Worm (Caenorhabditis elegans): ENCODE data around the gene phy-4.

Gene phy-4

DNA sequence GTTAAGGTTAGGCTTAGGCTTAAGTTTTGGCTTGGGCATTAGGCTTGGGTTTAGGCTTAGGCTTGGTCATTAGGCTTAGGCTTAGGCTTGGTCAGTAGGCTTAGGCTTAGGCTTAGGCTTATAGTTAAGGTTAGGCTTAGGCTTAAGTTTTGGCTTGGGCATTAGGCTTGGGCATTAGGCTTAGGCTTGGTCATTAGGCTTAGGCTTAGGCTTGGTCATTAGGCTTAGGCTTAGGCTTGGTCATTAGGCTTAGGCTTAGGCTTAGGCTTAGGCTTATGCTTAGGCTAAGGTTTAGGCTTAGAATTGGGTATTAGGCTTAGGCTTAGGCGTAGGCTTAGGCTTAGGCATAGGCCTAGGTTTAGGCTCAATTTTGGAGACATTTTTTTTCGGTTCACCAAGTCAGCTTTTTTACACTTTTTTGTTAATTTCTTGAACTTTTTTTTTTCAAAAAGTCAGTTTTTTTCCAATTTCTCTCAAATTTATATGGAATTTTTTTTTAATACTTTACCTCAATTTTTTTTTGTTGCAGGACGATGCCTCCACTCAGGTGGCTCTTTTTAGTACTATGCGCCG is 10.8 kb downstream of the phy-4 start, which contains the start of gene Y43F8B.3:
Gene Y43F8B.3, plus strand, starts transcription at position 523 of the 573 bp plus-strand sequence.
- TF ChIP-seq madf-3 (GFP tag; IDR thresholded peaks at IDR 0.05) (0 out of 2 replicates have a peak, but pooled peaks have one; percentile 36), somi-1 (GFP tag; optimal IDR thresholded peaks at IDR 0.05) (no peak), attf-5 (GFP tag; optimal IDR thresholded peaks at IDR 0.05) (no peak), lin-26 (GFP tag; IDR thresholded peaks at IDR 0.05) (peak; percentile 54; the same call in 1 of the 2 replicates), lsy-27 (tag; optimal IDR thresholded peaks at IDR 0.05; ENCODE audit: borderline replicate concordance, insufficient read depth) (no peak)

DNA sequence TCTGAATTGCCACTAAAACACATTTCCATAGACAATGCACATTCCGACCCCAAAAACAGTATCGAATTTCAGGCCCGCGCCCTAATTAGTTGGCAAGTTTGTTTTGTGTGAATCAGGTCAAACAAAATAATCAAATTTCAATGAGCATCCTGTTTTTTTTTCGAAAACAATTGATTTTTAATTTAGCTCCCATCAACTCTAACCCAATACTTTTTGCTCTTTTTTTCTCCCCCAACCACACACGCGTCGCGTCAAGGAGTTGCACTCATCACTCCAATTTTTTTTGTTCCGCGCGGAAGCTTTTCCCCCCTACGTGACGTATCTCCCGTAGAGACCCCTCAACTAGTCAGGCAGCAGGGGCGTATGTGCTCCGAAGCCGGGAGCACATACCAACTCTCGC is 12.1 kb downstream of the phy-4 start:
- TF ChIP-seq C06A6.2 (GFP tag; conservative IDR thresholded peaks at IDR 0.05) (no peak), ztf-28 (GFP tag; IDR thresholded peaks at IDR 0.05) (no peak), madf-3 (GFP tag; IDR thresholded peaks at IDR 0.05) (no peak), C17E4.6 (GFP tag; IDR thresholded peaks at IDR 0.05) (no peak), T26A5.8 (tag; optimal IDR thresholded peaks at IDR 0.05) (no peak), ceh-58 (GFP tag; IDR thresholded peaks at IDR 0.05) (no peak)

DNA sequence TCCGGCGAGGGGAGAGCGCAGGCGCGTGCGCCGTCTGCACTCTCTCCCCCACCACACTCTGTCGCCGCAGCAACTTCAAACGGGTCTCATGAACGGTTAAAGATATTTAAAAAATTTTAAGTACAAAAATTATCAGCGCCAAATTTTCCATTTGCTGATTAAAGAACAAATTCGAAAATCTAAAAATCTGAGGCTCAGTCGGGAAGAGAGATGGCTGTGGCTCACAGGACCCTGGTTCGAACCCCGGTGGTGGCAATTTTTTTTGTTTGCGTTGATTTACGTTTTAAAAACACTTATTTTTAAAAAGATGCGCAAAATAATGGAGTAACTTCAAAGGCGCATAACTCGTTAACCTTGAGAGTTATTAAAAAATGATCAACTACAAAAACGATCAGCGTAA is 16.4 kb downstream of the phy-4 start:
- TF ChIP-seq hmg-1.2 (GFP tag; IDR thresholded peaks at IDR 0.05) (peak; percentile 36; the same call in 1 of the 2 replicates), akir-1 (GFP tag; optimal IDR thresholded peaks at IDR 0.05) (no peak), B0261.1 (tag; optimal IDR thresholded peaks at IDR 0.05) (peak; percentile 46), efl-1 (GFP tag; optimal IDR thresholded peaks at IDR 0.05) (no peak), B0035.1 (tag; optimal IDR thresholded peaks at IDR 0.05) (no peak), rpc-1 (optimal IDR thresholded peaks at IDR 0.05) (peak; percentile 30), rpc-1 (tag; optimal IDR thresholded peaks at IDR 0.05) (peak; percentile 65), tbp1 (GFP tag; optimal IDR thresholded peaks at IDR 0.05) (peak; percentile 69), egl-44 (GFP tag; IDR thresholded peaks at IDR 0.05) (no peak), snpc-1.1 (tag; optimal IDR thresholded peaks at IDR 0.05; ENCODE audit: insufficient read depth) (no peak)

DNA sequence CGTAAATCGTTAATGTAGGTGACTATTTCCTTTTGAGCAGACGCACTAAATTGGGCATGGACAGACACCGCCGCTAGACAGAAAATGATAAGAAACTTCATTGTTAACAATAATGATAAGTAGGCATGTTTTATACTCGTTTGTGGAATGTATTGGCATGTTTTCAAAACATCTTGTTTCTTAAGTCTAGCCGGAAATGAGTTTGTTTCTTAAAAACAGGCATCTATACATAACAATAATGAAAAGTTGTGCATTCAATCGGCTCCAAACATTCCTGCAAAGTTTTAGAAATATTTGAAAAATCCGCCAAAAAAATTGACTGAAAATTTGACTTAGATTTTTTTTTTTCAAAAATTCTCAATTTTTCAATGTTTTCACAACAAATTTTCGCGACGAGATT is 17.9 kb downstream of the phy-4 start, which contains the start of gene scl-21:
Gene scl-21, minus strand, starts transcription at position 101 of the 400 bp plus-strand sequence.
- TF ChIP-seq lsy-27 (tag; optimal IDR thresholded peaks at IDR 0.05; ENCODE audit: borderline replicate concordance, insufficient read depth) (no peak), D2030.7 (GFP tag; IDR thresholded peaks at IDR 0.05) (no peak), F52B5.7 (tag; optimal IDR thresholded peaks at IDR 0.05) (no peak), attf-3 (GFP tag; conservative IDR thresholded peaks at IDR 0.05) (no peak), B0336.3 (GFP tag; IDR thresholded peaks at IDR 0.05) (no peak), nfya-1 (tag; optimal IDR thresholded peaks at IDR 0.05; ENCODE audit: borderline replicate concordance, insufficient read depth) (no peak), F10E7.11 (tag; optimal IDR thresholded peaks at IDR 0.05) (no peak), tbp1 (GFP tag; optimal IDR thresholded peaks at IDR 0.05) (no peak), bed-1 (GFP tag; IDR thresholded peaks at IDR 0.05) (no peak), ccch-3 (GFP tag; optimal IDR thresholded peaks at IDR 0.05) (no peak), F22D6.2 (tag; optimal IDR thresholded peaks at IDR 0.05) (no peak), ztf-18 (tag; optimal IDR thresholded peaks at IDR 0.05) (no peak), hsf-1 (GFP tag; IDR thresholded peaks at IDR 0.05) (no peak), B0019.2 (GFP tag; conservative IDR thresholded peaks at IDR 0.05) (no peak), lin-35 (GFP tag; optimal IDR thresholded peaks at IDR 0.05) (no peak), mxl-1 (tag; optimal IDR thresholded peaks at IDR 0.05) (no peak)

All from whole organism, young adult.